Worm (Caenorhabditis elegans) whole organism, midembryonic: Measurements from ENCODE around the gene K05F1.8.

ENCODE experiments used
- T22C8.4 ChIP-seq: fragments of 200-800 bp; sonication (Bioruptor generic); IDR thresholded peaks from 2 replicates; pipeline ENCODE4 v1.3.6; 2022; ENCODE audit warnings: missing genetic modification characterization, missing compliant biosample characterization
- cog-1 ChIP-seq: sonication (generic microtip); optimal IDR thresholded peaks from 2 replicates; lab custom pipeline; 2016; ENCODE audit warnings: missing genetic modification characterization, missing compliant biosample characterization
- flt-1 ChIP-seq: fragments of 200-800 bp; sonication (Bioruptor generic); IDR thresholded peaks from 2 replicates; pipeline ENCODE4 v1.3.6; 2022; ENCODE audit warnings: missing genetic modification characterization, missing compliant biosample characterization
- klf-2 ChIP-seq: fragments of 200-800 bp; sonication (Bioruptor generic); conservative IDR thresholded peaks from 2 replicates; pipeline ENCODE4 v1.3.6; 2022; ENCODE audit warnings: missing genetic modification reagents, missing genetic modification characterization, missing compliant biosample characterization
- med-1 ChIP-seq: sonication (generic microtip); optimal IDR thresholded peaks from 2 replicates; lab custom pipeline; 2017; ENCODE audit warnings: missing genetic modification characterization, mild to moderate bottlenecking, missing compliant biosample characterization, antibody characterized with exemption, missing genetic modification reagents; ENCODE audit not compliant: insufficient read depth
- ref-1 ChIP-seq: fragments of 200-800 bp; sonication (Bioruptor generic); conservative IDR thresholded peaks from 2 replicates; pipeline ENCODE4 v1.3.6; 2022; ENCODE audit warnings: missing genetic modification reagents, missing genetic modification characterization, missing compliant biosample characterization
- tab-1 ChIP-seq: fragments of 200-800 bp; sonication (Bioruptor generic); IDR thresholded peaks from 2 replicates; pipeline ENCODE4 v1.3.6; 2022; ENCODE audit warnings: missing genetic modification characterization, missing compliant biosample characterization
- ztf-23 ChIP-seq: fragments of 200-800 bp; sonication (Bioruptor generic); IDR thresholded peaks from 2 replicates; pipeline ENCODE4 v1.3.6; 2022; ENCODE audit warnings: missing genetic modification reagents, missing genetic modification characterization, missing compliant biosample characterization
- ztf-29 ChIP-seq: fragments of 200-800 bp; sonication (Bioruptor generic); IDR thresholded peaks from 2 replicates; pipeline ENCODE4 v1.3.6; 2022; ENCODE audit warnings: missing genetic modification reagents, missing genetic modification characterization, missing compliant biosample characterization

- TF ChIP-seq ztf-29 (GFP tag; lab: Robert Waterston, UW), result no peak
- no peak for TF ChIP-seq cog-1 (tag; lab: Kevin White, UChicago)
- TF ChIP-seq ztf-23 (GFP tag; lab: Robert Waterston, UW), result no peak
- no peak for TF ChIP-seq tab-1 (GFP tag; lab: Robert Waterston, UW)
- TF ChIP-seq T22C8.4 (GFP tag; lab: Robert Waterston, UW), result no peak
- no peak for TF ChIP-seq med-1 (GFP tag; lab: Kevin White, UChicago)
- TF ChIP-seq ref-1 (GFP tag; lab: Robert Waterston, UW), result no peak
- TF ChIP-seq klf-2, result no peak
- no peak for TF ChIP-seq flt-1 (GFP tag; lab: Robert Waterston, UW)
These were observed 48.1 kb downstream of the K05F1.8 start for ce11 chrII:5751353-5751752.
